Worm (Caenorhabditis elegans): ENCODE results near the gene pqn-65.

DNA sequence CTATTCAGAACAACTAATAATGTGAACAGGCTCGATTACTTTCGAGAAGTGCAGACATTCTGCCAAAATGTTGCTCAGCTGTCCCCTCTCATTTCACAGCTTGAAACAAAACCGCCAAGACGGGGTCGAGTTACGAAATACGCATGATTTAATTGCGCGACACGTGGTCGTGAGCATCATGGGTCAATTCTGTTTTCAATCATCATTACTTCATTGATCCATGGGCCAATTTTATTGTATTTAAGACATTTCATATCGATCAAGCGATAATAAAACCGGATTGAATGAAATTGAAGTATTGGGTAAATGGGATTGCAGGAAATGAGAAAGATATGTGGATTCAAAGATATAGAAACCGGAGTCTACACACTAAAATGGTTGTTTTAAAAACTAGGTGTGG lies 33.5 kb upstream of the pqn-65 start:
- TF ChIP-seq egrh-3 (GFP tag; IDR thresholded peaks at IDR 0.05) (no peak), snpc-3.4 (tag; optimal IDR thresholded peaks at IDR 0.05) (no peak), tbx-9 (tag; optimal IDR thresholded peaks at IDR 0.05; ENCODE audit: borderline replicate concordance) (no peak), madf-10 (tag; optimal IDR thresholded peaks at IDR 0.05) (no peak), snpc-4 (GFP tag; optimal IDR thresholded peaks at IDR 0.05) (no peak), snpc-4 (tag; optimal IDR thresholded peaks at IDR 0.05) (no peak), unc-62 (GFP tag; optimal IDR thresholded peaks at IDR 0.05) (no peak), hsf-1 (GFP tag; IDR thresholded peaks at IDR 0.05) (no peak), ceh-40 (GFP tag; IDR thresholded peaks at IDR 0.05) (no peak), ceh-91 (GFP tag; IDR thresholded peaks at IDR 0.05) (no peak), ztf-22 (GFP tag; optimal IDR thresholded peaks at IDR 0.05) (no peak), K12H6.12 (tag; optimal IDR thresholded peaks at IDR 0.05) (no peak), attf-5 (GFP tag; optimal IDR thresholded peaks at IDR 0.05) (no peak), B0261.1 (tag; optimal IDR thresholded peaks at IDR 0.05) (no peak), ccch-3 (GFP tag; optimal IDR thresholded peaks at IDR 0.05) (no peak)
